Fruit fly (Drosophila melanogaster) S2 (cell line): ENCODE results near the gene Nepl18.

ENCODE experiments used
- CG8478 ChIP-seq: fragments of >200 bp; optimal IDR thresholded peaks from 2 replicates; lab custom pipeline; 2018
- CTCF ChIP-seq, 2 experiments: fragments of >200 bp; optimal IDR thresholded peaks; 2 replicates each; lab custom pipeline; 2018

DNA sequence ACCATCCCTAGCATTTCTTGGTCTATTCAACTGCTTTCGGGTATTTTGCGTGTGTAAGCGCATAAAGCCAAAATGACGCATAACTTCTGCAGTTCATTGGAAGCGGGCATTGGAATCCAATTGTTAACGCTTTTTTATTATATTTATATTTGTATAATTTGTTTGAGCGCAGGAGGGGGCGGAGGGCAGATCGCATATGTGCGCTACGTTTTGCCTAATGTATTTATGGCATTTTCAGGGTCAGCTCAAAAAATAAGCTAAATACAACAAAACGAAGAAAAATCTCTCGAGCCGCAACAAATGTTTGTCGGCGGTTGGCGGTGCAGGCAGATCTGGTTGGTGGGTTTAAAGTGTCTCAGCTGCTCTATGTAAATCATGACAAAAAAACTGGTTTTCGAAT lies 22.5 kb downstream of the Nepl18 start:
- TF ChIP-seq CG8478 (lab: Kevin White, UChicago) (no peak), CTCF (optimal IDR thresholded peaks at IDR 0.05; lab: Kevin White, UChicago) (no peak)
